Worm (Caenorhabditis elegans): ENCODE results near the gene M02B1.4.
A peak's percentile ranks its signal among the peaks of the same experiment; 100 is the strongest.

ce11 chrIV:12869383-12869782 lies 44.3 kb upstream of the M02B1.4 start:
- TF ChIP-seq pqm-1 (tag; optimal IDR thresholded peaks at IDR 0.05) (peak; percentile 21), ama-1 (optimal IDR thresholded peaks at IDR 0.05) (no peak), nhr-28 (tag; optimal IDR thresholded peaks at IDR 0.05) (no peak), unc-39 (tag; optimal IDR thresholded peaks at IDR 0.05) (no peak)
